Worm (Caenorhabditis elegans) whole organism, L1 larva: ENCODE results near the gene ape-1.

Experiments
- C04F5.9 ChIP-seq: sonication (generic microtip); optimal IDR thresholded peaks from 2 replicates; lab custom pipeline; 2016; ENCODE audit warnings: missing genetic modification characterization, missing compliant biosample characterization
- blmp-1 ChIP-seq: fragments of 150-350 bp; optimal IDR thresholded peaks from 2 replicates; lab custom pipeline; 2014; ENCODE audit warnings: missing biosample characterization, missing genetic modification characterization
- ceh-8 ChIP-seq: fragments of 200-800 bp; sonication (Bioruptor generic); optimal IDR thresholded peaks from 2 replicates; lab custom pipeline; 2018; ENCODE audit warnings: mild to moderate bottlenecking, missing genetic modification characterization, moderate library complexity, missing compliant biosample characterization
- ceh-82 ChIP-seq, 3 experiments: fragments of 150-350 bp in 1 of 3; sonication (generic microtip) in 2 of 3; optimal IDR thresholded peaks; 2 replicates each; lab custom pipeline; 2014 to 2017; ENCODE audit warnings: missing biosample characterization in 3 of 3, missing genetic modification characterization in 3 of 3
- ceh-90 ChIP-seq: sonication (generic microtip); optimal IDR thresholded peaks from 2 replicates; lab custom pipeline; 2016; ENCODE audit warnings: missing genetic modification characterization, missing compliant biosample characterization
- dsc-1 ChIP-seq: sonication (generic microtip); optimal IDR thresholded peaks from 2 replicates; lab custom pipeline; 2016; ENCODE audit warnings: mild to moderate bottlenecking, missing genetic modification characterization, missing compliant biosample characterization
- efl-1 ChIP-seq, 4 experiments: fragments of 150-350 bp; optimal IDR thresholded peaks in 3 of 4; peaks in 1 of 4; 1 replicate in 1 of 4; 2 replicates in 3 of 4; lab custom pipeline; 2014; ENCODE audit warnings: missing biosample characterization in 2 of 4, missing genetic modification characterization in 2 of 4, missing genetic modification reagents in 2 of 4
- egl-27 ChIP-seq, 2 experiments: fragments of 150-350 bp in 1 of 2; sonication (generic microtip); optimal IDR thresholded peaks; 3 replicates each; lab custom pipeline; 2017 to 2018; ENCODE audit warnings: missing biosample characterization in 2 of 2, missing genetic modification characterization in 2 of 2, missing genetic modification reagents in 2 of 2
- elt-2 ChIP-seq: sonication (generic microtip); optimal IDR thresholded peaks from 2 replicates; lab custom pipeline; 2016; ENCODE audit warnings: missing genetic modification characterization, mild to moderate bottlenecking, inconsistent platforms, missing compliant biosample characterization, missing genetic modification reagents
- elt-3 ChIP-seq, 6 experiments: fragments of 150-350 bp in 1 of 6; sonication (generic microtip); optimal IDR thresholded peaks; 2 replicates each; lab custom pipeline; 2017 to 2018; ENCODE audit warnings: missing biosample characterization in 6 of 6, missing genetic modification characterization in 6 of 6, inconsistent platforms in 1 of 6
- fkh-10 ChIP-seq: sonication (generic microtip); optimal IDR thresholded peaks from 2 replicates; lab custom pipeline; 2017; ENCODE audit warnings: missing biosample characterization, missing genetic modification reagents, missing genetic modification characterization
- fkh-4 ChIP-seq: sonication (generic microtip); optimal IDR thresholded peaks from 2 replicates; lab custom pipeline; 2016; ENCODE audit warnings: missing compliant biosample characterization, missing genetic modification characterization, borderline replicate concordance
- hlh-4 ChIP-seq: sonication (generic microtip); optimal IDR thresholded peaks from 2 replicates; lab custom pipeline; 2016; ENCODE audit warnings: mild to moderate bottlenecking, missing genetic modification characterization, missing compliant biosample characterization
- irx-1 ChIP-seq: sonication (generic microtip); optimal IDR thresholded peaks from 2 replicates; lab custom pipeline; 2016; ENCODE audit warnings: missing genetic modification characterization, missing compliant biosample characterization
- isw-1 ChIP-seq: fragments of 200-800 bp; sonication (Bioruptor generic); IDR thresholded peaks from 2 replicates; pipeline ENCODE4 v1.3.6; 2022; ENCODE audit warnings: missing genetic modification characterization, missing compliant biosample characterization
- lin-13 ChIP-seq: fragments of 150-350 bp; optimal IDR thresholded peaks from 2 replicates; lab custom pipeline; 2014; ENCODE audit warnings: missing biosample characterization, missing genetic modification reagents, missing genetic modification characterization
- lin-14 ChIP-seq: fragments of 200-800 bp; sonication (Bioruptor generic); optimal IDR thresholded peaks from 2 replicates; lab custom pipeline; 2018; ENCODE audit warnings: mild to moderate bottlenecking, missing genetic modification characterization, moderate library complexity, missing compliant biosample characterization
- lin-15B ChIP-seq: fragments of 150-350 bp; sonication (generic microtip); optimal IDR thresholded peaks from 3 replicates; lab custom pipeline; 2014; ENCODE audit warnings: missing biosample characterization, missing genetic modification characterization
- lir-3 ChIP-seq: sonication (generic microtip); optimal IDR thresholded peaks from 2 replicates; lab custom pipeline; 2016; ENCODE audit warnings: mild to moderate bottlenecking, missing genetic modification characterization, moderate library complexity, missing compliant biosample characterization; ENCODE audit not compliant: poor library complexity
- lsy-2 ChIP-seq, 2 experiments: fragments of 150-350 bp; optimal IDR thresholded peaks; 2 replicates each; lab custom pipeline; 2014; ENCODE audit warnings: missing biosample characterization in 2 of 2, missing genetic modification characterization in 2 of 2
- mdl-1 ChIP-seq, 2 experiments: fragments of 150-350 bp; optimal IDR thresholded peaks; 2 replicates each; lab custom pipeline; 2014 to 2017; ENCODE audit warnings: missing biosample characterization in 2 of 2, missing genetic modification characterization in 2 of 2, inconsistent platforms in 1 of 2
- mef-2 ChIP-seq: fragments of 150-350 bp; optimal IDR thresholded peaks from 2 replicates; lab custom pipeline; 2014; ENCODE audit warnings: missing biosample characterization, missing genetic modification characterization
- nhr-11 ChIP-seq: fragments of 150-350 bp; optimal IDR thresholded peaks from 2 replicates; lab custom pipeline; 2014; ENCODE audit warnings: missing biosample characterization, missing genetic modification characterization
- nhr-28 ChIP-seq: fragments of 150-350 bp; optimal IDR thresholded peaks from 2 replicates; lab custom pipeline; 2014; ENCODE audit warnings: missing biosample characterization, missing genetic modification characterization
- nhr-71 ChIP-seq: sonication (generic microtip); optimal IDR thresholded peaks from 2 replicates; lab custom pipeline; 2016; ENCODE audit warnings: mild to moderate bottlenecking, missing genetic modification characterization, moderate library complexity, missing compliant biosample characterization
- nhr-84 ChIP-seq: sonication (generic microtip); optimal IDR thresholded peaks from 2 replicates; lab custom pipeline; 2017; ENCODE audit warnings: missing biosample characterization, missing genetic modification characterization
- nhr-90 ChIP-seq: sonication (generic microtip); optimal IDR thresholded peaks from 2 replicates; lab custom pipeline; 2016; ENCODE audit warnings: mild to moderate bottlenecking, missing genetic modification characterization, missing compliant biosample characterization; ENCODE audit not compliant: poor library complexity
- rnt-1 ChIP-seq: sonication (generic microtip); optimal IDR thresholded peaks from 2 replicates; lab custom pipeline; 2016; ENCODE audit warnings: mild to moderate bottlenecking, missing genetic modification characterization, moderate library complexity, missing compliant biosample characterization
- snu-23 ChIP-seq: sonication (generic microtip); optimal IDR thresholded peaks from 2 replicates; lab custom pipeline; 2016; ENCODE audit warnings: missing genetic modification characterization, missing compliant biosample characterization
- sox-4 ChIP-seq: sonication (generic microtip); optimal IDR thresholded peaks from 2 replicates; lab custom pipeline; 2016; ENCODE audit warnings: missing genetic modification characterization, missing compliant biosample characterization
- sptf-1 ChIP-seq: fragments of 150-350 bp; optimal IDR thresholded peaks from 2 replicates; lab custom pipeline; 2014; ENCODE audit warnings: missing biosample characterization, missing genetic modification characterization
- unc-30 ChIP-seq: sonication (generic microtip); optimal IDR thresholded peaks from 2 replicates; lab custom pipeline; 2017; ENCODE audit warnings: missing biosample characterization, missing genetic modification characterization
- unc-62 ChIP-seq: fragments of 150-350 bp; optimal IDR thresholded peaks from 2 replicates; lab custom pipeline; 2014; ENCODE audit warnings: missing biosample characterization, missing genetic modification reagents, missing genetic modification characterization
- unc-86 ChIP-seq: sonication (generic microtip); optimal IDR thresholded peaks from 2 replicates; lab custom pipeline; 2016; ENCODE audit warnings: missing genetic modification characterization, missing compliant biosample characterization
- unc-98 ChIP-seq: fragments of 200-800 bp; sonication (Bioruptor generic); IDR thresholded peaks from 2 replicates; pipeline ENCODE4 v1.3.6; 2022; ENCODE audit warnings: missing genetic modification characterization, missing compliant biosample characterization
- zip-4 ChIP-seq: fragments of 200-800 bp; sonication (Bioruptor generic); optimal IDR thresholded peaks from 2 replicates; lab custom pipeline; 2018; ENCODE audit warnings: mild to moderate bottlenecking, missing genetic modification characterization, moderate library complexity, missing compliant biosample characterization

Gene ape-1

DNA sequence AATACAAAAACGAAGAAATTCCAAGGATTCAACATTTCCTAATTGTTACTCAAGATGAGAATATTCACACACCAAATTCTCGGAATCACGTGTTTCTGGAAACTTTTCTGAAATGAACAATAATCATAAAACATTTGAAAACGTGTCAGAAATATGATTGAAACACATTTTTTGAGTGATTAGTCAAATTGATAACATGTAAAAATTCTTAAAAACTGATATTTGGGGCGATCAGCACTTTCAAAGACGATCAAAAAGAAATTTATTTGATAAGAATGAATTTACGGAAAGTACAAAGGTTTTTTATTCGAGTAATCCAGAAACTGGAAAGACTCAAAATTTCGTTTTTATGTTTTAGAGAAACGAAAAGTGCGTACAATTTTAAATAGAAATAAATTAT is 40.1 kb downstream of the ape-1 start, which contains the start of gene tre-3:
Gene tre-3 (minus strand): TSS at position 107 of the 400 bp plus-strand sequence.
- TF ChIP-seq lin-15B (tag; lab: Kevin White, UChicago) (no peak), zip-4 (GFP tag; lab: Kevin White, UChicago) (no peak), elt-2 (tag; lab: Kevin White, UChicago) (peak; percentile 29), blmp-1 (no peak), ceh-8 (GFP tag; lab: Kevin White, UChicago) (no peak), nhr-90 (tag; lab: Kevin White, UChicago) (no peak), ceh-82 (tag; optimal IDR thresholded peaks at IDR 0.05; lab: Kevin White, UChicago) (no peak), snu-23 (GFP tag; lab: Kevin White, UChicago) (no peak), egl-27 (tag; optimal IDR thresholded peaks at IDR 0.05; lab: Kevin White, UChicago) (no peak), efl-1 (optimal IDR thresholded peaks at IDR 0.05; lab: Kevin White, UChicago) (no peak), efl-1 (GFP tag; optimal IDR thresholded peaks at IDR 0.05 in 1 of 2; lab: Kevin White, UChicago) (peak in 1 of 2 experiments; percentile 51)

DNA sequence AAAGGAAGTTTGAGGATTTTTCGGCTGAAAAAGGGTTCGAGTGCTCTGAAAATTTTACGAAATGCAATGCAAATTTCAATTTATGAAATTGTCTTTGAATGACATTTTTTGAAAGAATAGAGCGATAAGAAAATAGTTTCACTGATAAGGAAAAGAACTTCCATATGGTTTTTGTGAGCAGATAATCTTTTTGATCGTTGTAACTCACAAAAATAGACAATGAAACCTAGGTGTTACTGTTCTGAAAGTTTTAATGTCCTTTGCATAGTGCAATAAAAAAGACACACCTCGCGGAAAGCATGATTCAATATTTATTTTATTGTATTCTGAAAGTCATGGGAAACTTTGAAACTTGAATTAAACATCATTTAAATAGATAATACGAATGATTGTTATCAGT is 41.2 kb downstream of the ape-1 start:
- TF ChIP-seq elt-2 (tag; lab: Kevin White, UChicago) (peak; percentile 53), lin-13 (no peak)

DNA sequence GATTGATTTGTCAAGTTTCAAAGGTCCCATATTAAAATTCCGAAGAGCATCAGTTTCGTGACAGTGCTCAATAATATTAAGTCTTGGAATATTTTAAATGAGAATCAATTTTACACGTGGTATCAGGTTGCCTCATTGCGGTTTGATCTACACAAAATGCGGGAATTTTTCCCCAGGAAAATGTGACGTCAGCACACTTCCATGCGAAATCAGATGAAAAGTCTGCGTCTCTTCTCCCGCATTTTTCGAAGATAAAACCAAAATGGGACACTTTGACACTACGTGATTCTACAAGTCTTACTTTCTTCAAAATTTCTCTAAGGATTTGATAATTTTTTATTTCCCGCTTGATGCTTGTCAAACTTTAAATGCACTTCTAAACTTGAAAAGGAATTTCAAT is 47.1 kb downstream of the ape-1 start:
- TF ChIP-seq dsc-1 (no peak), efl-1 (optimal IDR thresholded peaks at IDR 0.05; lab: Kevin White, UChicago) (no peak), efl-1 (GFP tag; optimal IDR thresholded peaks at IDR 0.05 in 1 of 2; lab: Kevin White, UChicago) (peak in 1 of 2 experiments; percentile 68)

DNA sequence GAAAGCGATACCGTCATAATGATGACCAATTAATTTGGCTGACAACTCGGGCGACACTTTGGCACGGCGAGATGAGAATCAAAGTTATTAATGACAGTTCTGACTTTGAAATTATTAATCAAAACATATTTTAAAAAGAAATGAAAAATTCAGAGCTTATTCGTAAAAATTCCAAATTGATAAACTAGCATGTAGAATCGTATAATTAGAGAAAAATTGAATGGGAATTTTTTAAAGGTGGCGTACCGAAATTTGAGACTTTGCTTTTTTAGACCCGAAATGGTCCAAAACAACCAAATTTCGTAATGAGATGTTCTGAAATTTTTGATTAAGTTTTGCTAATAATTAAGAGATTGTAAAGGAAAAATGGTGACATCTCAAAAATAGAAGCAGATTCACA is 50.2 kb downstream of the ape-1 start, which contains the start of gene daf-11:
Gene daf-11 (minus strand): TSS at position 101 of the 400 bp plus-strand sequence.
- TF ChIP-seq sptf-1 (tag; lab: Kevin White, UChicago): no peak
- no peak for TF ChIP-seq nhr-84 (tag; lab: Kevin White, UChicago)
- TF ChIP-seq ceh-90: no peak
- TF ChIP-seq C04F5.9 (tag; lab: Kevin White, UChicago): no peak
- no peak for TF ChIP-seq isw-1 (GFP tag; lab: Robert Waterston, UW)
- TF ChIP-seq sox-4 (tag; lab: Kevin White, UChicago): no peak
- TF ChIP-seq unc-30 (tag; lab: Kevin White, UChicago): no peak
- TF ChIP-seq fkh-10 (GFP tag; lab: Kevin White, UChicago): no peak
- TF ChIP-seq snu-23 (GFP tag; lab: Kevin White, UChicago): no peak
- no peak for TF ChIP-seq elt-3 (tag; optimal IDR thresholded peaks at IDR 0.05; lab: Kevin White, UChicago)
- no peak for TF ChIP-seq fkh-4 (tag; lab: Kevin White, UChicago)
- no peak for TF ChIP-seq unc-62 (GFP tag; lab: Kevin White, UChicago)

DNA sequence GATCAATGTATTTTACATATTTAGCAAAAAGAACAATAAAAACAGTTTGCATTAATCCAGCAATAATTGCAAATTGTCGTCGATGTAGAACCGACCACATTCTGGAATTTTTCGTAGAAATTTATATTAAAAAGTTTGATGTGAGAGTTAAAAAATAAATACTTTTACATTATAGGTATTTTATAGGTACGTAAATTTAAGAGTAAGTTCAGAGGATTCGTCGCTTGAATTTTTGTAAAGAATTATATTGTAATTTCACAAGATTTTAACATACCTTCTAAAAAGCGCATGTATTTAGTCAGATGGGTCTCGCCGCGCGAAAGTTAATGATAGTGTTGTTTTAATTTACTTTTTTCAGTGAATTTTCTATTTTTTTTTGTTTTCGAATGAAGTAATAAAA is 54.3 kb downstream of the ape-1 start, which contains the start of gene rhr-2:
Gene rhr-2 (minus strand): TSS at position 101 of the 400 bp plus-strand sequence.
- TF ChIP-seq hlh-4 (no peak), lin-14 (GFP tag; lab: Kevin White, UChicago) (no peak), nhr-28 (tag; lab: Kevin White, UChicago) (no peak), isw-1 (GFP tag; lab: Robert Waterston, UW) (no peak), egl-27 (tag; optimal IDR thresholded peaks at IDR 0.05; lab: Kevin White, UChicago) (no peak), unc-30 (tag; lab: Kevin White, UChicago) (no peak), irx-1 (tag; lab: Kevin White, UChicago) (no peak), sox-4 (tag; lab: Kevin White, UChicago) (no peak), nhr-71 (no peak), mef-2 (tag; lab: Kevin White, UChicago) (no peak), unc-98 (GFP tag; lab: Robert Waterston, UW) (no peak), fkh-10 (GFP tag; lab: Kevin White, UChicago) (no peak), lin-13 (no peak), mdl-1 (tag; optimal IDR thresholded peaks at IDR 0.05; lab: Kevin White, UChicago) (no peak), unc-86 (no peak), lir-3 (tag; lab: Kevin White, UChicago) (no peak), nhr-11 (tag; lab: Kevin White, UChicago) (no peak), lsy-2 (tag; optimal IDR thresholded peaks at IDR 0.05; lab: Kevin White, UChicago) (no peak), rnt-1 (tag; lab: Kevin White, UChicago) (no peak)
